Fruit fly (Drosophila melanogaster): Measurements from ENCODE around the gene Coq8.

Coq8 gene

DNA sequence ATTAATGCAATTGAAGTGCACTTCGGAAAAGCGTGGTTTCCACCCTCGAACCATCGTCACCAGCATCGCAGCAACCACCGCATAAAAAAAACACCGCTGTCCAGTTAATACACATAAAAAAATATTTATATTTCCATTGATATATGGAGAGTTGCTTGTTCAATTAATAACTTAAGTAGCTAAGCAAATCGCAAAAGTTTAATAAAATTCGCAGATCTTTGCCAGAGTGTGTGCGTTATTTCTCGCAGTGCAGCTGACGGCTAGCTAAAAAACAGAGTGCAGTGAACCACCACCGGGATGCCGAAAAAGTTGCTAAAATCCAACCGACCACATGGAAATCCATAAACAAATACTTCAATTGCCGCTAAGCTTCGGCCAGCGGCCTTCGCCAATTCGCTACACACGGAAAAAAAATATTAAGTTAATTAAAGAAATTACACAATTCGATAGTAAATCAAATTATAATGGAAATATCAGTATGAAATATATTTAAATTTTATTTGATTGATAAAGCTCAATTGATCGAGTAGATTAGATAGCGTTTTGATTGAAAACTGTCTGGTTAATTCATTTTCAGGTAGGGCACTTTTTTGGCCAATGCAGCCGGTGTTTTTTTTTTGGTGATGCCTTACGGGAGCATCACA is 22.5 kb upstream of the Coq8 start (continued):
- TF ChIP-seq CG12659 (GFP tag; optimal IDR thresholded peaks at IDR 0.05): no peak
- no peak for TF ChIP-seq Trl (optimal IDR thresholded peaks at IDR 0.05)
- TF ChIP-seq Trl (GFP tag; optimal IDR thresholded peaks at IDR 0.05): no peak
- no peak for TF ChIP-seq usp (GFP tag; optimal IDR thresholded peaks at IDR 0.05)
- TF ChIP-seq cas (GFP tag; IDR thresholded peaks at IDR 0.05): no peak
- peak; percentile 33 for TF ChIP-seq unpg (GFP tag; optimal IDR thresholded peaks at IDR 0.05)
- TF ChIP-seq Hr3 (GFP tag; optimal IDR thresholded peaks at IDR 0.05): no peak
- no peak for TF ChIP-seq CG11696 (GFP tag; IDR thresholded peaks at IDR 0.05)
- no peak for TF ChIP-seq CG16815 (GFP tag; optimal IDR thresholded peaks at IDR 0.05)
- no peak for TF ChIP-seq eve (GFP tag; optimal IDR thresholded peaks at IDR 0.05)
- no peak for TF ChIP-seq Atf6 (GFP tag; IDR thresholded peaks at IDR 0.05)
- TF ChIP-seq amos (GFP tag; IDR thresholded peaks at IDR 0.05; ENCODE audit: partially characterized antibody): no peak
- TF ChIP-seq CG3838 (GFP tag; optimal IDR thresholded peaks at IDR 0.05): no peak
- no peak for TF ChIP-seq nau (GFP tag; optimal IDR thresholded peaks at IDR 0.05)
- no peak for TF ChIP-seq CG13123 (GFP tag; optimal IDR thresholded peaks at IDR 0.05)
- TF ChIP-seq ro (GFP tag; IDR thresholded peaks at IDR 0.05): no peak
- no peak for TF ChIP-seq CG8290 (GFP tag; optimal IDR thresholded peaks at IDR 0.05)
- no peak for TF ChIP-seq CG8290 (tag; optimal IDR thresholded peaks at IDR 0.05)
- TF ChIP-seq CG11723 (GFP tag; optimal IDR thresholded peaks at IDR 0.05): no peak
- TF ChIP-seq dan (GFP tag; IDR thresholded peaks at IDR 0.05): no peak
- TF ChIP-seq tin (GFP tag; optimal IDR thresholded peaks at IDR 0.05): no peak
- TF ChIP-seq CG1602 (GFP tag; optimal IDR thresholded peaks at IDR 0.05): peak; percentile 3
- no peak for TF ChIP-seq zfh2 (GFP tag; optimal IDR thresholded peaks at IDR 0.05)
- no peak for TF ChIP-seq Dp (GFP tag; optimal IDR thresholded peaks at IDR 0.05)
- no peak for TF ChIP-seq CG7372 (GFP tag; IDR thresholded peaks at IDR 0.05)
- no peak for TF ChIP-seq stwl (tag; optimal IDR thresholded peaks at IDR 0.05)
- TF ChIP-seq CG31365 (tag; optimal IDR thresholded peaks at IDR 0.05): no peak
- no peak for TF ChIP-seq bigmax (GFP tag; optimal IDR thresholded peaks at IDR 0.05)
- no peak for TF ChIP-seq CG14965 (GFP tag; optimal IDR thresholded peaks at IDR 0.05; ENCODE audit: borderline replicate concordance)
- TF ChIP-seq pnt (GFP tag; optimal IDR thresholded peaks at IDR 0.05): no peak
- TF ChIP-seq MBD-R2 (GFP tag; IDR thresholded peaks at IDR 0.05): no peak
- TF ChIP-seq CG8388 (GFP tag; optimal IDR thresholded peaks at IDR 0.05): peak; percentile 30
- no peak for TF ChIP-seq Dbx (GFP tag; IDR thresholded peaks at IDR 0.05)
- no peak for TF ChIP-seq al (GFP tag; IDR thresholded peaks at IDR 0.05)
- TF ChIP-seq run (tag; optimal IDR thresholded peaks at IDR 0.05): no peak
- no peak for TF ChIP-seq CG17385 (GFP tag; optimal IDR thresholded peaks at IDR 0.05)
- TF ChIP-seq CG9876 (GFP tag; optimal IDR thresholded peaks at IDR 0.05): no peak
- peak; percentile 14 for TF ChIP-seq nerfin-1 (tag; optimal IDR thresholded peaks at IDR 0.05)
- TF ChIP-seq prd (optimal IDR thresholded peaks at IDR 0.05): no peak
- TF ChIP-seq prd (GFP tag; IDR thresholded peaks at IDR 0.05): peak; percentile 45; the same call in 1 of the 3 replicates
- TF ChIP-seq so (GFP tag; IDR thresholded peaks at IDR 0.05): no peak
- no peak for TF ChIP-seq Ets65A (GFP tag)
- TF ChIP-seq pan (optimal IDR thresholded peaks at IDR 0.05): no peak
- no peak for TF ChIP-seq pan (GFP tag; optimal IDR thresholded peaks at IDR 0.05 in 1 of 2, IDR thresholded peaks at IDR 0.05 in 1 of 2)
- peak; percentile 9 for TF ChIP-seq Meics (GFP tag; optimal IDR thresholded peaks at IDR 0.05)
- no peak for TF ChIP-seq tx (GFP tag; optimal IDR thresholded peaks at IDR 0.05)
- TF ChIP-seq CG17186 (GFP tag; optimal IDR thresholded peaks at IDR 0.05): no peak
- no peak for TF ChIP-seq pum (GFP tag; optimal IDR thresholded peaks at IDR 0.05)
- TF ChIP-seq Sry-δ (GFP tag; optimal IDR thresholded peaks at IDR 0.05): no peak
- no peak for TF ChIP-seq caup (GFP tag; optimal IDR thresholded peaks at IDR 0.05; ENCODE audit: severe bottlenecking)
- TF ChIP-seq CG4282 (GFP tag; optimal IDR thresholded peaks at IDR 0.05): no peak
- TF ChIP-seq sob (GFP tag; IDR thresholded peaks at IDR 0.05): no peak
- peak; percentile 2 for TF ChIP-seq oc (tag; optimal IDR thresholded peaks at IDR 0.05)

Data from whole organism, embryonic.